Fruit fly (Drosophila melanogaster): Measurements from ENCODE around the gene Dnai2.

DNA sequence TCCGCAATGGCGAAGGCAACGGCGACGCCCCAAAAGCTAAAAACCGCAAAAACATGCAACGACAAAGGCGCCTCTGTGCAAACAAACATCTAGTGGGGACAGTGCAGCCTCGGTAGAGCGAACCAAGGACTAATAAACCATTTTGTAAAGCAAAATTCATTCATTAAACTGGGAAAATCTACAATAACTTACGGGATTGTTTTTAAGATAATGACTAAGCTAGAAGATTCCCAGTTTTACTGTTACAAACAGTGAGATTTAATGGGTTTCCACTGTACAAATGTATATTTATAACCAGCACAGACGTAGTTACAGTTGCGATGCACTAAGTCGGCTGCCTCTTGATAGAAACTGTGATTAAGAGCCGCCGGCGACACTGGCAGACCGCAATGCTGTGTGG is 42.9 kb downstream of the Dnai2 start:
- TF ChIP-seq usp (GFP tag; optimal IDR thresholded peaks at IDR 0.05) = no peak
- TF ChIP-seq psq (optimal IDR thresholded peaks at IDR 0.05) = no peak

Data from whole organism.